Worm (Caenorhabditis elegans): Measurements from ENCODE around the gene inx-11.

DNA sequence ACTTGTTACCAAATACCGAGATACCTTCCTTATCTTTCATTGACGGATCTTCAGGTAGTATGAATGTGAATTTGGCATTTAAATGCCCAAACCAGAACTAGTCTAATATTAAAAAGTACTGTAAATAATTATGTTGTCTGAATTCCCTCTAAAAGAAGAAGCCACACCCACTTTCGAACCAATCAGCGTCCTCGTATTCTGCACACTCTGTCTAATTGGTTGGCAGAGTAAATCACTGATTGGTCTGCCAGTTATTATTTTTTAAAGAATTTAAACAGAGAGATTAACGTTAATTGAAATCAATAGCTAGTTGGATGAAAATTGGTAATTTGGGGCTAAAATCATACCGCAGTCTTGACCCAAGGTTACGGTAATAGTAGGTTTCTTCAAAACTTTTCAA, 18.7 kb downstream of the inx-11 start:
- TF ChIP-seq him-1 (tag; optimal IDR thresholded peaks at IDR 0.05): no peak
- no peak for TF ChIP-seq dao-5 (tag; optimal IDR thresholded peaks at IDR 0.05)

All from whole organism, L4/young adult.